Fruit fly (Drosophila melanogaster) Kc167 (cell line): ENCODE measurements around the gene Sfp84E.

Experiments used
- Myc ChIP-seq: fragments of >200 bp; optimal IDR thresholded peaks from 2 replicates; lab custom pipeline; 2017; ENCODE audit warnings: missing external identifiers
- Sin3A ChIP-seq: fragments of >200 bp; optimal IDR thresholded peaks from 2 replicates; lab custom pipeline; 2018; ENCODE audit warnings: missing external identifiers
- h ChIP-seq: fragments of >200 bp; optimal IDR thresholded peaks from 3 replicates; lab custom pipeline; 2018; ENCODE audit warnings: missing external identifiers
- insv ChIP-seq: fragments of >200 bp; optimal IDR thresholded peaks from 3 replicates; lab custom pipeline; 2018; ENCODE audit warnings: missing external identifiers
- psq ChIP-seq: fragments of >200 bp; optimal IDR thresholded peaks from 2 replicates; lab custom pipeline; 2017; ENCODE audit warnings: missing external identifiers
- ttk ChIP-seq: sonication (Bioruptor generic); optimal IDR thresholded peaks from 2 replicates; lab custom pipeline; 2017; ENCODE audit warnings: missing external identifiers

Gene Sfp84E

dm6 chr3R:7950147-7950546 is 30.0 kb downstream of the Sfp84E start:
- TF ChIP-seq ttk (lab: Kevin White, UChicago): no peak
- TF ChIP-seq psq (lab: Kevin White, UChicago): no peak
- no peak for TF ChIP-seq Sin3A
- no peak for TF ChIP-seq h (lab: Kevin White, UChicago)
- no peak for TF ChIP-seq insv (lab: Kevin White, UChicago)
- TF ChIP-seq Myc (lab: Kevin White, UChicago): no peak

- TF ChIP-seq psq (lab: Kevin White, UChicago): no peak
- TF ChIP-seq ttk (lab: Kevin White, UChicago): no peak
- no peak for TF ChIP-seq insv (lab: Kevin White, UChicago)
- TF ChIP-seq h (lab: Kevin White, UChicago): no peak
- no peak for TF ChIP-seq Sin3A
- TF ChIP-seq Myc (lab: Kevin White, UChicago): no peak
Observed at dm6 chr3R:7947349-7947748, 32.8 kb downstream of the Sfp84E start.

dm6 chr3R:7944699-7945349 is 35.3 kb downstream of the Sfp84E start:
- no peak for TF ChIP-seq Myc (lab: Kevin White, UChicago)
- no peak for TF ChIP-seq psq (lab: Kevin White, UChicago)
- TF ChIP-seq Sin3A: no peak
- TF ChIP-seq ttk (lab: Kevin White, UChicago): no peak
- no peak for TF ChIP-seq h (lab: Kevin White, UChicago)
- no peak for TF ChIP-seq insv (lab: Kevin White, UChicago)

dm6 chr3R:7936786-7937363 is 43.2 kb downstream of the Sfp84E start:
- TF ChIP-seq insv (lab: Kevin White, UChicago) (no peak), h (lab: Kevin White, UChicago) (no peak), ttk (lab: Kevin White, UChicago) (no peak), psq (lab: Kevin White, UChicago) (no peak), Myc (lab: Kevin White, UChicago) (no peak), Sin3A (no peak)
